Worm (Caenorhabditis elegans): ENCODE data around the gene T16G1.6.

ce11 chrV:12939434-12939833 is 2.5 kb upstream of the T16G1.6 start, which contains the start of gene T16G1.5:
- TF ChIP-seq nhr-77 (tag; optimal IDR thresholded peaks at IDR 0.05) (no peak), ceh-82 (tag; optimal IDR thresholded peaks at IDR 0.05) (no peak), nhr-237 (tag; optimal IDR thresholded peaks at IDR 0.05) (no peak), nhr-11 (tag; optimal IDR thresholded peaks at IDR 0.05) (no peak), isw-1 (GFP tag; IDR thresholded peaks at IDR 0.05) (no peak), fkh-8 (tag; optimal IDR thresholded peaks at IDR 0.05) (no peak), ets-5 (GFP tag; IDR thresholded peaks at IDR 0.05) (no peak), blmp-1 (tag; optimal IDR thresholded peaks at IDR 0.05) (no peak), aly-2 (tag; optimal IDR thresholded peaks at IDR 0.05) (no peak), unc-62 (GFP tag; optimal IDR thresholded peaks at IDR 0.05) (no peak), pqm-1 (tag; optimal IDR thresholded peaks at IDR 0.05) (no peak), ztf-11 (tag; optimal IDR thresholded peaks at IDR 0.05) (no peak)

Data from whole organism, L1 larva.